Fruit fly (Drosophila melanogaster): ENCODE results near the gene mtg.

Gene mtg

DNA sequence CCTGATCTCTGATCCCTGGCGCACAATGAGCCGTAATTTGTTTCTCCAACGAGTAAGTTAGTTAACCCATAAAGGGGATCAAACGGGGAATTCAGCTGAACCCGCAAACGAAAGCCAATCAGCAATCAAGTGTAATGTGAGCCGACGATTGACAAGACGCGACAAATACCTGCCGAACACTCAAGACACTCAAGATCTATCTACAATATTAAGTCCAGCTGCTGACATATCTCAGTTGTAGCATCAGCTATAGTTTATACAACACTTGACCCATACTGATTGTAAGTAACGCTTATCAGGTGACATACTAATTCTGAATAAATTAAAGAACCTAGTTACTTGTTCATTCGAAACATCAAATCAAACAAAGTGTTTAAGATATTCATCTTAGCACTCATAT lies 23.0 kb upstream of the mtg start:
- no peak for TF ChIP-seq sisA (GFP tag; IDR thresholded peaks at IDR 0.05)
- peak; percentile 92 for TF ChIP-seq grn (GFP tag; optimal IDR thresholded peaks at IDR 0.05)

DNA sequence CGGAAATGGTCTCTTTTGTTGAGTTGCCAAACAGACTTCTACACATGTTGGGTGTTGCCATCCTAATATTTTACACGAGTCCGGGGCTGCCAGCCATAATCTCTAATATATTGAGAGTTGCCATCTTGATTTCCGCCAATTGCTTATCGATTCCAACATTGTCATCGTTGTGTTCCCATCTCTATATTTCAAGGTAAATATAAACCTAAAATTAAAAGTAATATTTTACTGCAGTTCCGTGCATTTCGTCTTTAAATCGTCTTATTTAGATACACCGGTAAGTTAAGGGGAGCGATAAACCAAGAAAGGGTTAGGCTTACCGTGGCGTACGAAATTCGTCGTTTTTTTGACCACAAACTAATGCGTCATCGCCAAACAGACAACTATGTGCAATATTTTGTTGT lies 16.9 kb upstream of the mtg start, which contains the start of gene PolI:
PolI (plus strand) TSS at position 138 of the 404 bp plus-strand sequence.
- TF ChIP-seq CG2202 (tag; optimal IDR thresholded peaks at IDR 0.05) (peak; percentile 24), Fer1 (GFP tag; optimal IDR thresholded peaks at IDR 0.05) (no peak), CG14667 (GFP tag; IDR thresholded peaks at IDR 0.05) (no peak), Trl (optimal IDR thresholded peaks at IDR 0.05) (no peak), Trl (GFP tag; optimal IDR thresholded peaks at IDR 0.05) (no peak), trh (GFP tag; optimal IDR thresholded peaks at IDR 0.05) (no peak), ara (GFP tag; IDR thresholded peaks at IDR 0.05) (no peak), ewg (GFP tag; optimal IDR thresholded peaks at IDR 0.05) (no peak), CG16813 (GFP tag; IDR thresholded peaks at IDR 0.05; ENCODE audit: partially characterized antibody) (0 out of 3 replicates have a peak, but pooled peaks have one; percentile 36), Lim3 (GFP tag; IDR thresholded peaks at IDR 0.05) (no peak), Atf3 (GFP tag; optimal IDR thresholded peaks at IDR 0.05) (no peak), CG12391 (tag; optimal IDR thresholded peaks at IDR 0.05) (peak; percentile 20), NC2β (GFP tag; optimal IDR thresholded peaks at IDR 0.05) (no peak), Pdp1 (GFP tag; optimal IDR thresholded peaks at IDR 0.05) (peak in 1 of 2 experiments; percentile 14), CG11504 (tag; optimal IDR thresholded peaks at IDR 0.05) (peak; percentile 48), CG3281 (GFP tag; optimal IDR thresholded peaks at IDR 0.05) (no peak), CG18599 (GFP tag; optimal IDR thresholded peaks at IDR 0.05) (no peak), ssp (GFP tag; IDR thresholded peaks at IDR 0.05) (no peak), bowl (GFP tag; IDR thresholded peaks at IDR 0.05) (no peak), pho (GFP tag; optimal IDR thresholded peaks at IDR 0.05) (peak; percentile 45), twi (tag; optimal IDR thresholded peaks at IDR 0.05) (peak; percentile 2), Dbx (GFP tag; IDR thresholded peaks at IDR 0.05) (peak; percentile 39; the same call in 1 of the 3 replicates), CG17568 (GFP tag; optimal IDR thresholded peaks at IDR 0.05) (peak; percentile 22), kni (GFP tag; optimal IDR thresholded peaks at IDR 0.05) (no peak), CG9932 (GFP tag; IDR thresholded peaks at IDR 0.05) (peak; percentile 62), pum (GFP tag; optimal IDR thresholded peaks at IDR 0.05) (peak; percentile 9), CG4854 (GFP tag; optimal IDR thresholded peaks at IDR 0.05) (peak; percentile 26), lab (GFP tag; optimal IDR thresholded peaks at IDR 0.05) (no peak), CG7745 (tag; optimal IDR thresholded peaks at IDR 0.05) (no peak), gce (GFP tag; IDR thresholded peaks at IDR 0.05) (no peak), CG17359 (tag; optimal IDR thresholded peaks at IDR 0.05) (no peak), wek (GFP tag; optimal IDR thresholded peaks at IDR 0.05) (no peak), Sox100B (GFP tag; optimal IDR thresholded peaks at IDR 0.05) (no peak), Asciz (GFP tag; optimal IDR thresholded peaks at IDR 0.05) (no peak), sob (GFP tag; IDR thresholded peaks at IDR 0.05) (peak; percentile 34; the same call in 1 of the 2 replicates), CG3995 (GFP tag; optimal IDR thresholded peaks at IDR 0.05) (no peak), Dp (GFP tag; optimal IDR thresholded peaks at IDR 0.05) (peak; percentile 66), CG6254 (GFP tag; optimal IDR thresholded peaks at IDR 0.05) (no peak), B-H2 (GFP tag; optimal IDR thresholded peaks at IDR 0.05) (peak; percentile 70), CG30020 (tag; optimal IDR thresholded peaks at IDR 0.05) (peak; percentile 16), CG7987 (GFP tag; optimal IDR thresholded peaks at IDR 0.05) (peak; percentile 42), TFAM (GFP tag; optimal IDR thresholded peaks at IDR 0.05) (no peak), CG13296 (GFP tag; optimal IDR thresholded peaks at IDR 0.05) (no peak), sim (GFP tag; IDR thresholded peaks at IDR 0.05) (no peak), CG42726 (GFP tag; IDR thresholded peaks at IDR 0.05; ENCODE audit: partially characterized antibody) (0 out of 2 replicates have a peak, but pooled peaks have one; percentile 38), Med (GFP tag) (peak; percentile 84), ems (GFP tag; optimal IDR thresholded peaks at IDR 0.05) (peak; percentile 2)

Data from whole organism, embryonic.